Worm (Caenorhabditis elegans): ENCODE measurements around the gene cyp-34A9.

cyp-34A9 gene

ce11 chrV:3943364-3943763, 27.0 kb downstream of the cyp-34A9 start:
- TF ChIP-seq egl-27 (tag; optimal IDR thresholded peaks at IDR 0.05) (no peak), unc-55 (GFP tag; optimal IDR thresholded peaks at IDR 0.05) (no peak), fos-1 (tag; optimal IDR thresholded peaks at IDR 0.05) (no peak), Y55F3AM.14 (GFP tag; optimal IDR thresholded peaks at IDR 0.05) (no peak), nhr-237 (tag; optimal IDR thresholded peaks at IDR 0.05) (no peak), nhr-129 (tag; optimal IDR thresholded peaks at IDR 0.05) (no peak), blmp-1 (tag; optimal IDR thresholded peaks at IDR 0.05; ENCODE audit: insufficient read depth) (no peak), nhr-6 (tag; optimal IDR thresholded peaks at IDR 0.05) (no peak), ama-1 (optimal IDR thresholded peaks at IDR 0.05) (no peak), dmd-4 (tag; optimal IDR thresholded peaks at IDR 0.05) (no peak), lin-11 (tag; optimal IDR thresholded peaks at IDR 0.05) (no peak), mbf-1 (tag; optimal IDR thresholded peaks at IDR 0.05) (no peak), ztf-11 (tag; optimal IDR thresholded peaks at IDR 0.05) (no peak), sem-4 (tag; optimal IDR thresholded peaks at IDR 0.05) (no peak), crh-2 (tag; optimal IDR thresholded peaks at IDR 0.05) (no peak), snpc-4 (tag; optimal IDR thresholded peaks at IDR 0.05) (no peak), nhr-23 (tag; optimal IDR thresholded peaks at IDR 0.05) (no peak), gmeb-1 (tag; optimal IDR thresholded peaks at IDR 0.05) (no peak)

- TF ChIP-seq F13H6.1 (tag; optimal IDR thresholded peaks at IDR 0.05) (no peak), mdl-1 (tag; optimal IDR thresholded peaks at IDR 0.05) (no peak), gmeb-1 (tag; optimal IDR thresholded peaks at IDR 0.05) (no peak), unc-39 (tag; optimal IDR thresholded peaks at IDR 0.05) (no peak), fos-1 (tag; optimal IDR thresholded peaks at IDR 0.05) (no peak), mbf-1 (tag; optimal IDR thresholded peaks at IDR 0.05) (no peak), nhr-129 (tag; optimal IDR thresholded peaks at IDR 0.05) (no peak)
Observed at ce11 chrV:3941860-3942259, 28.5 kb downstream of the cyp-34A9 start, which contains the start of gene cyp-35B2. TSS of gene cyp-35B2 (plus strand) at chrV:3942160.

- no peak for TF ChIP-seq lin-13 (GFP tag; optimal IDR thresholded peaks at IDR 0.05)
- TF ChIP-seq alr-1 (tag; optimal IDR thresholded peaks at IDR 0.05), result no peak
- TF ChIP-seq elt-1 (tag; optimal IDR thresholded peaks at IDR 0.05), result no peak
Observed at ce11 chrV:3938789-3939188, 31.6 kb downstream of the cyp-34A9 start, which contains the start of gene cyp-35B1. TSS of gene cyp-35B1 (plus strand) at chrV:3939032.

- TF ChIP-seq fos-1 (tag; optimal IDR thresholded peaks at IDR 0.05) (peak; percentile 7), sma-9 (GFP tag; optimal IDR thresholded peaks at IDR 0.05) (no peak), sma-9 (tag; optimal IDR thresholded peaks at IDR 0.05) (no peak)
Observed at ce11 chrV:3935892-3936478, 34.4 kb downstream of the cyp-34A9 start, which contains the start of gene cyp-35A5. TSS of gene cyp-35A5 (plus strand) at chrV:3936326.

- TF ChIP-seq nhr-10 (tag; optimal IDR thresholded peaks at IDR 0.05) (no peak), nhr-129 (tag; optimal IDR thresholded peaks at IDR 0.05) (no peak)
Observed at ce11 chrV:3931326-3931725, 39.0 kb downstream of the cyp-34A9 start, which contains the start of gene srx-63. TSS of gene srx-63 (plus strand) at chrV:3931626.

ce11 chrV:3929099-3929498, 41.2 kb downstream of the cyp-34A9 start, which contains the start of gene srx-64:
TSS of gene srx-64 (plus strand) at chrV:3929399.
- TF ChIP-seq ceh-82 (tag; optimal IDR thresholded peaks at IDR 0.05) (no peak), nhr-6 (tag; optimal IDR thresholded peaks at IDR 0.05) (no peak), sma-9 (GFP tag; optimal IDR thresholded peaks at IDR 0.05) (no peak), sma-9 (tag; optimal IDR thresholded peaks at IDR 0.05) (no peak)

ce11 chrV:3927522-3927921, 42.8 kb downstream of the cyp-34A9 start:
- TF ChIP-seq ztf-1 (GFP tag; conservative IDR thresholded peaks at IDR 0.05) (no peak), zag-1 (tag; optimal IDR thresholded peaks at IDR 0.05) (no peak), skn-1 (tag; optimal IDR thresholded peaks at IDR 0.05) (no peak), nhr-237 (tag; optimal IDR thresholded peaks at IDR 0.05) (no peak), ztf-11 (tag; optimal IDR thresholded peaks at IDR 0.05) (no peak), lin-13 (GFP tag; optimal IDR thresholded peaks at IDR 0.05) (no peak), aly-2 (tag; optimal IDR thresholded peaks at IDR 0.05) (no peak), unc-62 (GFP tag; optimal IDR thresholded peaks at IDR 0.05) (no peak), elt-1 (tag; optimal IDR thresholded peaks at IDR 0.05) (no peak), peb-1 (tag; optimal IDR thresholded peaks at IDR 0.05) (no peak), ztf-4 (tag; optimal IDR thresholded peaks at IDR 0.05) (no peak), sem-4 (tag; optimal IDR thresholded peaks at IDR 0.05) (no peak), mab-5 (tag; optimal IDR thresholded peaks at IDR 0.05) (no peak), fos-1 (tag; optimal IDR thresholded peaks at IDR 0.05) (no peak), lin-11 (tag; optimal IDR thresholded peaks at IDR 0.05) (no peak), nhr-25 (tag; optimal IDR thresholded peaks at IDR 0.05) (no peak), nhr-129 (tag; optimal IDR thresholded peaks at IDR 0.05) (no peak), egl-27 (tag; optimal IDR thresholded peaks at IDR 0.05) (no peak), sma-3 (GFP tag; optimal IDR thresholded peaks at IDR 0.05) (no peak)

Measured in whole organism, L2 larva.